Worm (Caenorhabditis elegans) whole organism, early embryonic: Measurements from ENCODE around the gene srh-283.

ENCODE experiments used
- B0310.2 ChIP-seq: sonication (generic microtip); optimal IDR thresholded peaks from 2 replicates; lab custom pipeline; 2016; ENCODE audit warnings: mild to moderate bottlenecking, missing genetic modification characterization, missing compliant biosample characterization
- ama-1 ChIP-seq: fragments of 150-350 bp; optimal IDR thresholded peaks from 2 replicates; lab custom pipeline; 2014
- tbx-11 ChIP-seq: fragments of 200-800 bp; sonication (Bioruptor generic); IDR thresholded peaks from 2 replicates; pipeline ENCODE4 v1.3.6; 2022; ENCODE audit warnings: missing genetic modification characterization, missing compliant biosample characterization

- TF ChIP-seq tbx-11 (GFP tag; lab: Robert Waterston, UW) (no peak), ama-1 (no peak), B0310.2 (no peak)
Observed at ce11 chrV:17728757-17729156, 36.4 kb upstream of the srh-283 start.
